Worm (Caenorhabditis elegans): Measurements from ENCODE around the gene R03D7.2.
A peak's percentile ranks its signal among the peaks of the same experiment; 100 is the strongest.

The R03D7.2 gene

DNA sequence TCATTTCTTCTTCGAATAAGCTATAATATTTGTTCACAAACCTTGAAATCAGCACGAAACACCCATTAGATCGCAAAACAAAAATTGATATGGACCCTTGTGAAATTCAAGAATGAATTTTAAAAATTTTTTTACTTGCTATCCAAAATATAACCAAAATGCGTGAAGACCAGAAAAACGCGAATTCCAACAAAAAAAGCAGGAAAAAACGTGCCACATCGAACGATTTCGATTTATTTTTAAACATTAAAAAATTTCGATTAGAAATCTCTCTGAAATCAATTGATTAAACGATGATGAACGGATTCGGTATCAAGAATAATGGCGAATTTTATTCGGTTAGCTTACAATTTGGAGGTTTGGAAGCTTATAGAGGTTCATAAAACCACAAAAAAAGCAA is 12.3 kb upstream of the R03D7.2 start, which contains the start of the genes tceb-3 and gskl-1:
TSS of gene tceb-3 (minus strand) at position 101 of the 400 bp plus-strand sequence.
TSS of gene gskl-1 (plus strand) at position 243 of the 400 bp plus-strand sequence.
- TF ChIP-seq saeg-2 (GFP tag; IDR thresholded peaks at IDR 0.05) (no peak), dpl-1 (GFP tag; optimal IDR thresholded peaks at IDR 0.05) (no peak), hlh-11 (tag; optimal IDR thresholded peaks at IDR 0.05) (no peak), Y105C5A.15 (GFP tag; IDR thresholded peaks at IDR 0.05) (no peak), D1046.2 (GFP tag; IDR thresholded peaks at IDR 0.05) (no peak), lin-1 (GFP tag; IDR thresholded peaks at IDR 0.05) (no peak), arid-1 (GFP tag; conservative IDR thresholded peaks at IDR 0.05) (no peak), set-16 (GFP tag; IDR thresholded peaks at IDR 0.05) (no peak)

DNA sequence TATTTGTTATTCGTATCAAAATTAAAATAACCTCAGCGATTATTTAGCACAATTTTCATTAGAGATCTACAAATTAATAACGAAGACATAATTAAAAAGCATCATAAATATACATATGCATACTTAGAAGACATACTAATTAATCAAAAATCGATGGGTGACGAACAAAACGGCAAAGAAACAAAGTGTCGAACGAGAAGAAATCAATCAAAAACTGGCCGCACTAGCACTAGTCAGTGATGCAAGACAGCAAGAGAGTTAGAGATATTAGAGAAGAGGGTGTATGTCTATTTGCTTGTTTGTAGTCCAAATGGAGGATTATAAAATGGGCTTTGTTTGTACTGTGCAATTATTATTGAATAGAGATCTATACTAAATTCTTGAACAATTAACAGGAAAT is 11.9 kb upstream of the R03D7.2 start:
- TF ChIP-seq skn-1 (tag; optimal IDR thresholded peaks at IDR 0.05) (no peak), ztf-7 (tag; optimal IDR thresholded peaks at IDR 0.05) (no peak), aha-1 (tag) (peak; percentile 67), ama-1 (optimal IDR thresholded peaks at IDR 0.05) (no peak), Y105C5A.15 (GFP tag; IDR thresholded peaks at IDR 0.05) (no peak), nhr-111 (GFP tag; optimal IDR thresholded peaks at IDR 0.05) (no peak), lin-13 (GFP tag; optimal IDR thresholded peaks at IDR 0.05) (no peak), pqm-1 (tag; optimal IDR thresholded peaks at IDR 0.05) (no peak), mep-1 (tag; optimal IDR thresholded peaks at IDR 0.05) (peak; percentile 25), pha-4 (GFP tag; IDR thresholded peaks at IDR 0.05) (no peak), pha-4 (tag; optimal IDR thresholded peaks at IDR 0.05) (no peak), F44E2.7 (GFP tag; IDR thresholded peaks at IDR 0.05) (no peak), ceh-32 (tag; optimal IDR thresholded peaks at IDR 0.05; ENCODE audit: poor library complexity) (no peak), mes-2 (tag; optimal IDR thresholded peaks at IDR 0.05; ENCODE audit: poor library complexity, severe bottlenecking) (peak; percentile 20), T26A8.4 (GFP tag; IDR thresholded peaks at IDR 0.05) (no peak), unc-39 (tag; optimal IDR thresholded peaks at IDR 0.05) (no peak), lin-1 (GFP tag; IDR thresholded peaks at IDR 0.05) (no peak), nhr-48 (tag; optimal IDR thresholded peaks at IDR 0.05) (no peak), tra-1 (GFP tag; IDR thresholded peaks at IDR 0.05) (no peak), F26F4.8 (GFP tag; conservative IDR thresholded peaks at IDR 0.05) (no peak), daf-16 (GFP tag; optimal IDR thresholded peaks at IDR 0.05) (no peak), daf-16 (tag; optimal IDR thresholded peaks at IDR 0.05) (no peak), ces-1 (GFP tag; optimal IDR thresholded peaks at IDR 0.05) (no peak), lsy-2 (tag; optimal IDR thresholded peaks at IDR 0.05) (peak in 1 of 2 experiments; percentile 61), zfp-3 (GFP tag; conservative IDR thresholded peaks at IDR 0.05) (no peak), hlh-11 (tag; optimal IDR thresholded peaks at IDR 0.05) (no peak), zag-1 (tag; optimal IDR thresholded peaks at IDR 0.05) (no peak), ceh-28 (tag; optimal IDR thresholded peaks at IDR 0.05) (no peak), vab-7 (GFP tag; IDR thresholded peaks at IDR 0.05) (no peak), egl-43 (GFP tag; IDR thresholded peaks at IDR 0.05) (no peak), madf-9 (GFP tag; conservative IDR thresholded peaks at IDR 0.05) (no peak), dve-1 (tag; optimal IDR thresholded peaks at IDR 0.05; ENCODE audit: insufficient read depth) (no peak), mdl-1 (tag; optimal IDR thresholded peaks at IDR 0.05) (no peak), dmd-6 (GFP tag; IDR thresholded peaks at IDR 0.05) (no peak), attf-4 (tag; optimal IDR thresholded peaks at IDR 0.05) (no peak), dmd-9 (GFP tag; IDR thresholded peaks at IDR 0.05) (no peak), unc-130 (GFP tag; optimal IDR thresholded peaks at IDR 0.05) (no peak), php-3 (GFP tag; IDR thresholded peaks at IDR 0.05) (no peak), nhr-42 (GFP tag; IDR thresholded peaks at IDR 0.05) (no peak), set-16 (GFP tag; IDR thresholded peaks at IDR 0.05) (no peak), unc-62 (GFP tag; optimal IDR thresholded peaks at IDR 0.05 in 1 of 2) (peak in 1 of 2 experiments; percentile 56), unc-62 (tag; optimal IDR thresholded peaks at IDR 0.05) (no peak), cey-2 (tag; optimal IDR thresholded peaks at IDR 0.05; ENCODE audit: borderline replicate concordance, insufficient read depth) (no peak), jun-1 (tag; optimal IDR thresholded peaks at IDR 0.05) (no peak), zfp-2 (tag; optimal IDR thresholded peaks at IDR 0.05) (no peak), ZK546.5 (tag; optimal IDR thresholded peaks at IDR 0.05) (no peak), daf-8 (GFP tag; IDR thresholded peaks at IDR 0.05) (no peak)
